Worm (Caenorhabditis elegans): Measurements from ENCODE around the gene EGAP1.5.

DNA sequence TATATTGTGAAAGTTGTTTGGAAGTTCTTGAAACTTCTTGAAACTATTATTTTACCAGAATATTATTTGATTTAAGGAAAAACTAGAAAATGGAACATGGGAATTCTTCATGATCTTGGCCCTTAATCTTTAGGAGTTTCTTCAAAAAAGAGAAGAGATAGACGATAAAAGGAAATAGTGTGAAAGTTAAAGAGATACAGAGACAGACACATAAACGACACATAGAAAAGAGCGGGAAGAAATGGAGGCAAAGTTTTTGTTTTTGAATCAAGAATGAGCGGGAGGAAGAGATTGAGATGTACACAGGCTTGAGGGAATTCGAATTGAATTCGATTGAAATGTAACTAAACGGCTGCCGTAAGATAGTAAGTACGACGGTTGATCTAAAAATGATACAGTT, 34.1 kb upstream of the EGAP1.5 start:
- TF ChIP-seq pes-1 (GFP tag; IDR thresholded peaks at IDR 0.05) (no peak), ama-1 (optimal IDR thresholded peaks at IDR 0.05) (no peak)

All from whole organism, early embryonic.